Fruit fly (Drosophila melanogaster): ENCODE results near the gene CG8001.

CG8001 gene

DNA sequence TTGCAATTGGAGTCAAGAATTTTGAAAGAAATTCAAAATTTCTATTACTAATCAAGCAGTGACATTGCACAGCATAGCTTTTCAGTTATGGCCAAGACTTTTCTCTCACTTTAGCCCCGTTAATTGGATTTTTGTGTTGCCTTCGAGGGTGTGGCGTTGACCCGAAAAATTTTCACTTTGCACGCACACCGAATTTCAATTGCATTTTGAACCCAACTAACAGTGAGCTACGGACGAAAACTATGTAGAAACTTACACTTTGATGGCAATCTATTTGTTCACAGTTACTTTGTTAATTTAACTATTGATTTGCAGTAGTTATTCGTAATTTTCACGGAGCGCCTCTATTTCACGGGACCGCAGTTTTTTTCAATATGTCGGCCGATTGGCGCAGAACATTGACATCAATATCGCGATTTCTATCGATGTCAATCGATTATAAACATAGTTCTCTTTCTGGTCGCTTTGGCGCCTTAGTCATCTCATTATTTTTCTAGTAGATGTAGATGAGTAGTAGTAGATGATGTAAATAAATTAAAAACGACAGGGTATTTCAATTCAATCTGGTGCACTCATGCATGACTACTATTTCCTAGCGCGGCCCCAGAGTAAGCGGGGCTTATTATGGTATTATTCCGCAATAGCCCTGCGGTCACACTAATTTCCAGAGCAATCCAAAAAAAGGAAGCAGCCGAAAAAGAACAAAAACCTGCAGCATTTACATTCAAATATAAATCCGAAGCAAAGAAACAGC is 39.2 kb downstream of the CG8001 start, which contains the start of the genes alpha-Spec, dlt and Cdc37 (continued):
- TF ChIP-seq Bgb (GFP tag; IDR thresholded peaks at IDR 0.05; ENCODE audit: partially characterized antibody), result peak; percentile 79
- peak; percentile 77 for TF ChIP-seq nerfin-2 (GFP tag; IDR thresholded peaks at IDR 0.05; ENCODE audit: partially characterized antibody)
- TF ChIP-seq CG3065 (GFP tag; optimal IDR thresholded peaks at IDR 0.05), result no peak
- TF ChIP-seq CG8924 (tag; optimal IDR thresholded peaks at IDR 0.05), result peak; percentile 22
- no peak for TF ChIP-seq CG11093 (GFP tag; IDR thresholded peaks at IDR 0.05)
- TF ChIP-seq kah (GFP tag; optimal IDR thresholded peaks at IDR 0.05), result no peak
- TF ChIP-seq gsb (GFP tag; IDR thresholded peaks at IDR 0.05), result no peak
- peak; percentile 88 for TF ChIP-seq chinmo (GFP tag; IDR thresholded peaks at IDR 0.05; ENCODE audit: partially characterized antibody)
- TF ChIP-seq BtbVII (GFP tag; optimal IDR thresholded peaks at IDR 0.05), result no peak
- peak; percentile 72 for TF ChIP-seq CG12659 (GFP tag; optimal IDR thresholded peaks at IDR 0.05)
- peak; percentile 34 for TF ChIP-seq CG7928 (GFP tag; optimal IDR thresholded peaks at IDR 0.05)
- TF ChIP-seq CG33213 (GFP tag; optimal IDR thresholded peaks at IDR 0.05), result peak; percentile 59
- peak; percentile 40 for TF ChIP-seq kni (GFP tag; optimal IDR thresholded peaks at IDR 0.05)
- TF ChIP-seq CG3726 (GFP tag; IDR thresholded peaks at IDR 0.05), result no peak
- no peak for TF ChIP-seq dimm (GFP tag; IDR thresholded peaks at IDR 0.05)
- no peak for TF ChIP-seq CG4404 (GFP tag; IDR thresholded peaks at IDR 0.05)
- no peak for TF ChIP-seq CG15073 (GFP tag; optimal IDR thresholded peaks at IDR 0.05)
- no peak for TF ChIP-seq jigr1 (GFP tag; IDR thresholded peaks at IDR 0.05)
- TF ChIP-seq tx (GFP tag; optimal IDR thresholded peaks at IDR 0.05), result no peak
- TF ChIP-seq abd-A (tag; optimal IDR thresholded peaks at IDR 0.05), result no peak
- peak; percentile 88 for TF ChIP-seq CG9797 (GFP tag; optimal IDR thresholded peaks at IDR 0.05)
- TF ChIP-seq knrl (GFP tag; IDR thresholded peaks at IDR 0.05; ENCODE audit: partially characterized antibody), result peak; percentile 78
- peak; percentile 95 for TF ChIP-seq Dref (GFP tag; IDR thresholded peaks at IDR 0.05)
- no peak for TF ChIP-seq Blimp-1 (GFP tag; optimal IDR thresholded peaks at IDR 0.05)
- TF ChIP-seq hkb (optimal IDR thresholded peaks at IDR 0.05), result peak; percentile 39
- TF ChIP-seq hkb (GFP tag; IDR thresholded peaks at IDR 0.05), result no peak
- no peak for TF ChIP-seq Rx (GFP tag; IDR thresholded peaks at IDR 0.05)
- TF ChIP-seq CG10321 (GFP tag; IDR thresholded peaks at IDR 0.05), result no peak; the same call in 1 of the 2 replicates
- no peak for TF ChIP-seq ken (GFP tag; IDR thresholded peaks at IDR 0.05)
- TF ChIP-seq ATbp (GFP tag; optimal IDR thresholded peaks at IDR 0.05), result no peak
- peak; percentile 46 for TF ChIP-seq Deaf1 (tag; optimal IDR thresholded peaks at IDR 0.05)
- TF ChIP-seq CG17802 (tag; optimal IDR thresholded peaks at IDR 0.05), result peak; percentile 62
- no peak for TF ChIP-seq CG16863 (GFP tag; optimal IDR thresholded peaks at IDR 0.05)
- TF ChIP-seq ro (GFP tag; IDR thresholded peaks at IDR 0.05), result no peak
- peak; percentile 58 for TF ChIP-seq Nf-YC (tag; optimal IDR thresholded peaks at IDR 0.05)
- TF ChIP-seq CG7987 (GFP tag; optimal IDR thresholded peaks at IDR 0.05), result no peak
- no peak for TF ChIP-seq danr (GFP tag; IDR thresholded peaks at IDR 0.05)
- TF ChIP-seq aop (GFP tag; IDR thresholded peaks at IDR 0.05), result no peak
- peak; percentile 20 for TF ChIP-seq CG4854 (GFP tag; optimal IDR thresholded peaks at IDR 0.05)
- peak; percentile 63 for TF ChIP-seq MESR4 (GFP tag; optimal IDR thresholded peaks at IDR 0.05)
- TF ChIP-seq Usf (GFP tag; optimal IDR thresholded peaks at IDR 0.05), result no peak
- TF ChIP-seq Atf6 (GFP tag; IDR thresholded peaks at IDR 0.05), result no peak
- TF ChIP-seq Taf1 (GFP tag; IDR thresholded peaks at IDR 0.05), result no peak
- peak; percentile 1 for TF ChIP-seq CG2120 (GFP tag; optimal IDR thresholded peaks at IDR 0.05)
- TF ChIP-seq Bteb2 (GFP tag; optimal IDR thresholded peaks at IDR 0.05), result peak; percentile 6
- TF ChIP-seq cad (GFP tag; optimal IDR thresholded peaks at IDR 0.05), result no peak
- TF ChIP-seq klu (GFP tag; IDR thresholded peaks at IDR 0.05), result no peak
- TF ChIP-seq trem (tag; optimal IDR thresholded peaks at IDR 0.05), result peak; percentile 92
- TF ChIP-seq chif (GFP tag; optimal IDR thresholded peaks at IDR 0.05), result peak in 1 of 2 experiments; percentile 32
- TF ChIP-seq Sox100B (GFP tag; optimal IDR thresholded peaks at IDR 0.05), result no peak
